Fruit fly (Drosophila melanogaster) whole organism, embryonic: Measurements from ENCODE around the gene scrt.

Experiments
- CG10462 ChIP-seq: fragments of 200-800 bp; sonication (Bioruptor generic); optimal IDR thresholded peaks from 2 replicates; lab custom pipeline; 2016; ENCODE audit warnings: missing biosample characterization, missing genetic modification characterization
- CG12104 ChIP-seq: fragments of 200-800 bp; sonication (Bioruptor generic); optimal IDR thresholded peaks from 3 replicates; lab custom pipeline; 2016; ENCODE audit warnings: missing biosample characterization, missing genetic modification characterization
- CG12155 ChIP-seq: fragments of 200-800 bp; sonication (Bioruptor generic); optimal IDR thresholded peaks from 3 replicates; lab custom pipeline; 2016; ENCODE audit warnings: missing biosample characterization, missing genetic modification characterization
- CG13296 ChIP-seq: fragments of 200-800 bp; sonication (Bioruptor generic); optimal IDR thresholded peaks from 3 replicates; lab custom pipeline; 2018; ENCODE audit warnings: missing biosample characterization, mild to moderate bottlenecking, missing genetic modification characterization
- CG13424 ChIP-seq: fragments of 200-800 bp; sonication (Bioruptor generic); optimal IDR thresholded peaks from 2 replicates; lab custom pipeline; 2019; ENCODE audit warnings: missing biosample characterization, mild to moderate bottlenecking, missing genetic modification characterization, moderate library complexity
- CG15696 ChIP-seq: fragments of 200-800 bp; sonication (Bioruptor generic); optimal IDR thresholded peaks from 2 replicates; lab custom pipeline; 2019; ENCODE audit warnings: missing biosample characterization, mild to moderate bottlenecking, missing genetic modification characterization, moderate library complexity
- CG17802 ChIP-seq: fragments of 200-800 bp; sonication (Bioruptor generic); optimal IDR thresholded peaks from 2 replicates; lab custom pipeline; 2018; ENCODE audit warnings: missing biosample characterization, mild to moderate bottlenecking, missing genetic modification characterization, moderate library complexity
- CG17829 ChIP-seq: fragments of 200-800 bp; optimal IDR thresholded peaks from 2 replicates; lab custom pipeline; 2019; ENCODE audit warnings: missing biosample characterization, mild to moderate bottlenecking, missing genetic modification characterization, moderate library complexity
- CG30403 ChIP-seq: fragments of 200-800 bp; sonication (Bioruptor generic); optimal IDR thresholded peaks from 3 replicates; lab custom pipeline; 2016; ENCODE audit warnings: missing biosample characterization, missing genetic modification characterization
- CG31441 ChIP-seq: fragments of 200-800 bp; sonication (Bioruptor generic); IDR thresholded peaks from 2 replicates; pipeline ENCODE4 v1.3.6; 2022; ENCODE audit warnings: missing biosample characterization, missing genetic modification characterization
- CG7271 ChIP-seq: fragments of 200-800 bp; sonication (Bioruptor generic); optimal IDR thresholded peaks from 2 replicates; lab custom pipeline; 2018; ENCODE audit warnings: missing biosample characterization, mild to moderate bottlenecking, missing genetic modification characterization, moderate library complexity
- CG7987 ChIP-seq: fragments of 200-800 bp; sonication (Bioruptor generic); optimal IDR thresholded peaks from 2 replicates; lab custom pipeline; 2018; ENCODE audit warnings: missing biosample characterization, mild to moderate bottlenecking, missing genetic modification characterization, moderate library complexity
- CG8359 ChIP-seq: fragments of 200-800 bp; sonication (Bioruptor generic); optimal IDR thresholded peaks from 2 replicates; lab custom pipeline; 2017; ENCODE audit warnings: missing biosample characterization, mild to moderate bottlenecking, missing genetic modification characterization, borderline replicate concordance
- CG8388 ChIP-seq: fragments of 200-800 bp; sonication (Bioruptor generic); optimal IDR thresholded peaks from 2 replicates; lab custom pipeline; 2019; ENCODE audit warnings: missing biosample characterization, mild to moderate bottlenecking, missing genetic modification characterization, moderate library complexity
- CG9215 ChIP-seq: fragments of 200-800 bp; sonication (Bioruptor generic); IDR thresholded peaks from 2 replicates; pipeline ENCODE4 v1.3.6; 2022; ENCODE audit warnings: missing biosample characterization, missing genetic modification characterization
- Dip3 ChIP-seq: fragments of 200-800 bp; sonication (Bioruptor generic); optimal IDR thresholded peaks from 3 replicates; lab custom pipeline; 2016; ENCODE audit warnings: missing biosample characterization, missing genetic modification characterization
- Doc2 ChIP-seq: fragments of 200-800 bp; sonication (Bioruptor generic); IDR thresholded peaks from 2 replicates; pipeline ENCODE4 v1.3.6; 2022; ENCODE audit warnings: missing biosample characterization, missing genetic modification characterization
- H15 ChIP-seq: fragments of 200-800 bp; sonication (Bioruptor generic); IDR thresholded peaks from 3 replicates; pipeline ENCODE4 v1.3.6; 2022; ENCODE audit warnings: missing biosample characterization, missing genetic modification characterization
- H2.0 ChIP-seq: fragments of 200-800 bp; sonication (Bioruptor generic); IDR thresholded peaks from 2 replicates; pipeline ENCODE4 v1.3.6; 2022; ENCODE audit warnings: missing biosample characterization, missing genetic modification characterization
- HLH3B ChIP-seq: fragments of 200-800 bp; sonication (Bioruptor generic); IDR thresholded peaks from 2 replicates; pipeline ENCODE4 v1.3.6; 2022; ENCODE audit warnings: missing biosample characterization, missing genetic modification characterization
- Hey ChIP-seq: fragments of 200-800 bp; sonication (Bioruptor generic); optimal IDR thresholded peaks from 3 replicates; lab custom pipeline; 2018; ENCODE audit warnings: missing biosample characterization, mild to moderate bottlenecking, missing genetic modification characterization
- Hmr ChIP-seq: fragments of 200-800 bp; sonication (Bioruptor generic); optimal IDR thresholded peaks from 3 replicates; lab custom pipeline; 2017; ENCODE audit warnings: mild to moderate bottlenecking, missing biosample characterization, missing genetic modification reagents, missing genetic modification characterization
- Hmx ChIP-seq: fragments of 200-800 bp; sonication (Bioruptor generic); optimal IDR thresholded peaks from 2 replicates; lab custom pipeline; 2016; ENCODE audit warnings: missing biosample characterization, missing genetic modification characterization
- Hsf ChIP-seq: fragments of 200-800 bp; sonication (Bioruptor generic); optimal IDR thresholded peaks from 3 replicates; lab custom pipeline; 2016; ENCODE audit warnings: missing biosample characterization, missing genetic modification characterization
- Lim3 ChIP-seq: fragments of 200-800 bp; sonication (Bioruptor generic); IDR thresholded peaks from 2 replicates; pipeline ENCODE4 v1.3.6; 2022; ENCODE audit warnings: missing biosample characterization, missing genetic modification characterization
- MBD-R2 ChIP-seq: fragments of 200-800 bp; sonication (Bioruptor generic); IDR thresholded peaks from 2 replicates; pipeline ENCODE4 v1.3.6; 2022; ENCODE audit warnings: missing biosample characterization, missing genetic modification characterization
- Myb ChIP-seq: fragments of 200-800 bp; sonication (Bioruptor generic); optimal IDR thresholded peaks from 2 replicates; lab custom pipeline; 2016; ENCODE audit warnings: missing biosample characterization, missing genetic modification characterization
- Nf-YB ChIP-seq: fragments of 200-800 bp; sonication (Bioruptor generic); optimal IDR thresholded peaks from 3 replicates; lab custom pipeline; 2019; ENCODE audit warnings: missing biosample characterization, mild to moderate bottlenecking, missing genetic modification characterization, moderate library complexity
- NfI ChIP-seq: fragments of 200-800 bp; sonication (Bioruptor generic); optimal IDR thresholded peaks from 3 replicates; lab custom pipeline; 2018; ENCODE audit warnings: missing biosample characterization, mild to moderate bottlenecking, missing genetic modification characterization, moderate library complexity
- Tbp ChIP-seq: fragments of >200 bp; optimal IDR thresholded peaks from 2 replicates; lab custom pipeline; 2018; ENCODE audit warnings: missing biosample characterization, missing genetic modification characterization
- ac ChIP-seq: fragments of 200-800 bp; sonication (Bioruptor generic); optimal IDR thresholded peaks from 3 replicates; lab custom pipeline; 2017; ENCODE audit warnings: missing biosample characterization, mild to moderate bottlenecking, missing genetic modification characterization
- bcd ChIP-seq: fragments of 200-800 bp; sonication (Bioruptor generic); optimal IDR thresholded peaks from 2 replicates; lab custom pipeline; 2017; ENCODE audit warnings: missing biosample characterization, mild to moderate bottlenecking, missing genetic modification characterization
- chm ChIP-seq: fragments of 200-800 bp; sonication (Bioruptor generic); IDR thresholded peaks from 2 replicates; pipeline ENCODE4 v1.3.6; 2022; ENCODE audit warnings: missing biosample characterization, missing genetic modification characterization
- chn ChIP-seq: fragments of 200-800 bp; sonication (Bioruptor generic); optimal IDR thresholded peaks from 2 replicates; lab custom pipeline; 2016; ENCODE audit warnings: missing biosample characterization, missing genetic modification characterization
- crol ChIP-seq: fragments of 200-800 bp; sonication (Bioruptor generic); IDR thresholded peaks from 2 replicates; pipeline ENCODE4 v1.3.6; 2022; ENCODE audit warnings: missing biosample characterization, missing genetic modification characterization
- dan ChIP-seq: fragments of 200-800 bp; sonication (Bioruptor generic); IDR thresholded peaks from 2 replicates; pipeline ENCODE4 v1.3.6; 2022; ENCODE audit warnings: missing biosample characterization, missing genetic modification characterization
- disco-r ChIP-seq: fragments of 200-800 bp; sonication (Bioruptor generic); optimal IDR thresholded peaks from 2 replicates; lab custom pipeline; 2016; ENCODE audit warnings: missing biosample characterization, missing genetic modification characterization
- dysf ChIP-seq: fragments of 200-800 bp; sonication (Bioruptor generic); IDR thresholded peaks from 3 replicates; pipeline ENCODE4 v1.3.6; 2022; ENCODE audit warnings: missing biosample characterization, missing genetic modification characterization
- ems ChIP-seq: fragments of 200-800 bp; sonication (Bioruptor generic); optimal IDR thresholded peaks from 3 replicates; lab custom pipeline; 2016; ENCODE audit warnings: missing biosample characterization, missing genetic modification characterization
- eve ChIP-seq, 2 experiments: fragments of >200 bp; optimal IDR thresholded peaks; 2 replicates each; lab custom pipeline; 2017; ENCODE audit warnings: missing biosample characterization in 2 of 2, missing genetic modification characterization in 2 of 2
- exex ChIP-seq: fragments of 200-800 bp; sonication (Bioruptor generic); optimal IDR thresholded peaks from 4 replicates; lab custom pipeline; 2018; ENCODE audit warnings: missing biosample characterization, mild to moderate bottlenecking, missing genetic modification characterization, moderate library complexity
- fd96Cb ChIP-seq: fragments of 200-800 bp; sonication (Bioruptor generic); optimal IDR thresholded peaks from 2 replicates; lab custom pipeline; 2018; ENCODE audit warnings: missing biosample characterization, mild to moderate bottlenecking, missing genetic modification characterization, moderate library complexity
- grau ChIP-seq: fragments of 200-800 bp; optimal IDR thresholded peaks from 3 replicates; lab custom pipeline; 2019; ENCODE audit warnings: missing biosample characterization, mild to moderate bottlenecking, missing genetic modification characterization, moderate library complexity
- kay ChIP-seq: fragments of 200-800 bp; sonication (Bioruptor generic); optimal IDR thresholded peaks from 2 replicates; lab custom pipeline; 2016; ENCODE audit warnings: missing biosample characterization, missing genetic modification characterization
- oc ChIP-seq: fragments of 200-800 bp; sonication (Bioruptor generic); optimal IDR thresholded peaks from 2 replicates; lab custom pipeline; 2018; ENCODE audit warnings: missing biosample characterization, mild to moderate bottlenecking, missing genetic modification characterization, moderate library complexity
- odd ChIP-seq: fragments of 200-800 bp; sonication (Bioruptor generic); optimal IDR thresholded peaks from 2 replicates; lab custom pipeline; 2017; ENCODE audit warnings: missing biosample characterization, mild to moderate bottlenecking, missing genetic modification characterization
- p53 ChIP-seq: fragments of 200-800 bp; sonication (Bioruptor generic); optimal IDR thresholded peaks from 2 replicates; lab custom pipeline; 2016; ENCODE audit warnings: missing biosample characterization, missing genetic modification characterization
- so ChIP-seq: fragments of 200-800 bp; sonication (Bioruptor generic); IDR thresholded peaks from 3 replicates; pipeline ENCODE4 v1.3.6; 2022; ENCODE audit warnings: missing biosample characterization, missing genetic modification characterization
- trem ChIP-seq: fragments of 200-800 bp; optimal IDR thresholded peaks from 3 replicates; lab custom pipeline; 2019; ENCODE audit warnings: missing biosample characterization, mild to moderate bottlenecking, missing genetic modification characterization, moderate library complexity
- unc-4 ChIP-seq: fragments of 200-800 bp; sonication (Bioruptor generic); IDR thresholded peaks from 2 replicates; pipeline ENCODE4 v1.3.6; 2022; ENCODE audit warnings: missing biosample characterization, missing genetic modification characterization; ENCODE audit not compliant: partially characterized antibody
- wor ChIP-seq: fragments of 200-800 bp; sonication (Bioruptor generic); IDR thresholded peaks from 2 replicates; pipeline ENCODE4 v1.3.6; 2022; ENCODE audit warnings: missing biosample characterization, missing genetic modification characterization

The scrt gene

dm6 chr3L:3983466-3983946 is at the start of gene scrt:
TSS of gene scrt (plus strand) at chr3L:3983896.
- TF ChIP-seq CG10462 (GFP tag; lab: Kevin White, UChicago), result no peak
- no peak for TF ChIP-seq Tbp (GFP tag; lab: Kevin White, UChicago)
- TF ChIP-seq disco-r (GFP tag; lab: Kevin White, UChicago), result no peak
- no peak for TF ChIP-seq odd (GFP tag; lab: Kevin White, UChicago)
- TF ChIP-seq kay (GFP tag; lab: Kevin White, UChicago), result peak; percentile 3
- TF ChIP-seq eve (GFP tag; optimal IDR thresholded peaks at IDR 0.05; lab: Kevin White, UChicago), result peak in 1 of 2 experiments; percentile 8
- TF ChIP-seq Nf-YB (GFP tag; lab: Kevin White, UChicago), result peak; percentile 9
- no peak for TF ChIP-seq CG7271 (tag; lab: Kevin White, UChicago)
- TF ChIP-seq CG30403 (GFP tag; lab: Kevin White, UChicago), result no peak
- TF ChIP-seq dan, result no peak
- 0 out of 3 replicates have a peak, but pooled peaks have one; percentile 47 for TF ChIP-seq H15 (GFP tag; lab: Robert Waterston, UW)
- peak; percentile 3 for TF ChIP-seq CG8388
- 0 out of 2 replicates have a peak, but pooled peaks have one; percentile 32 for TF ChIP-seq Lim3 (GFP tag; lab: Robert Waterston, UW)
- TF ChIP-seq ems (GFP tag; lab: Kevin White, UChicago), result no peak
- TF ChIP-seq Doc2 (GFP tag; lab: Robert Waterston, UW), result no peak
- TF ChIP-seq so (GFP tag; lab: Robert Waterston, UW), result peak; percentile 25; the same call in 1 of the 3 replicates
- no peak for TF ChIP-seq exex (tag; lab: Kevin White, UChicago)
- TF ChIP-seq Dip3 (GFP tag; lab: Kevin White, UChicago), result peak; percentile 10
- peak; percentile 25 for TF ChIP-seq fd96Cb (tag; lab: Kevin White, UChicago)
- TF ChIP-seq grau (tag; lab: Kevin White, UChicago), result peak; percentile 53
- peak; percentile 71 for TF ChIP-seq dysf (GFP tag; lab: Robert Waterston, UW)
- no peak for TF ChIP-seq NfI (GFP tag; lab: Kevin White, UChicago)
- TF ChIP-seq CG15696 (tag; lab: Kevin White, UChicago), result peak; percentile 94
- TF ChIP-seq unc-4 (GFP tag; lab: Robert Waterston, UW), result peak; percentile 44; the same call in 1 of the 2 replicates
- peak; percentile 51 for TF ChIP-seq Hsf (GFP tag; lab: Kevin White, UChicago)
- TF ChIP-seq Hey (tag; lab: Kevin White, UChicago), result no peak
- 0 out of 2 replicates have a peak, but pooled peaks have one; percentile 17 for TF ChIP-seq H2.0 (GFP tag; lab: Robert Waterston, UW)
- peak; percentile 88 for TF ChIP-seq CG13424 (tag; lab: Kevin White, UChicago)
- no peak for TF ChIP-seq CG12155 (GFP tag; lab: Kevin White, UChicago)
- 0 out of 2 replicates have a peak, but pooled peaks have one; percentile 35 for TF ChIP-seq HLH3B (GFP tag; lab: Robert Waterston, UW)
- TF ChIP-seq CG31441 (GFP tag; lab: Robert Waterston, UW), result 0 out of 2 replicates have a peak, but pooled peaks have one; percentile 37
- no peak for TF ChIP-seq CG12104
- peak; percentile 66 for TF ChIP-seq Hmr (GFP tag; lab: Kevin White, UChicago)
- TF ChIP-seq MBD-R2 (GFP tag; lab: Robert Waterston, UW), result no peak
- TF ChIP-seq wor (GFP tag; lab: Robert Waterston, UW), result 0 out of 2 replicates have a peak, but pooled peaks have one; percentile 17
- TF ChIP-seq CG9215 (GFP tag; lab: Robert Waterston, UW), result 0 out of 2 replicates have a peak, but pooled peaks have one; percentile 29
- no peak for TF ChIP-seq chm (GFP tag; lab: Robert Waterston, UW)
- TF ChIP-seq CG7987 (GFP tag; lab: Kevin White, UChicago), result no peak
- TF ChIP-seq CG13296, result peak; percentile 9
- TF ChIP-seq oc (tag; lab: Kevin White, UChicago), result no peak
- TF ChIP-seq CG17802 (tag; lab: Kevin White, UChicago), result peak; percentile 7
- no peak for TF ChIP-seq CG8359 (GFP tag; lab: Kevin White, UChicago)
- TF ChIP-seq trem (tag; lab: Kevin White, UChicago), result no peak
- TF ChIP-seq Myb, result peak; percentile 45
- no peak; the same call in 1 of the 2 replicates for TF ChIP-seq crol (GFP tag; lab: Robert Waterston, UW)
- TF ChIP-seq chn (GFP tag; lab: Kevin White, UChicago), result peak; percentile 64
- peak; percentile 33 for TF ChIP-seq bcd (GFP tag; lab: Kevin White, UChicago)
- TF ChIP-seq ac (GFP tag; lab: Kevin White, UChicago), result no peak
- no peak for TF ChIP-seq Hmx (GFP tag; lab: Kevin White, UChicago)
- TF ChIP-seq CG17829 (tag; lab: Kevin White, UChicago), result peak; percentile 66
- TF ChIP-seq p53 (GFP tag; lab: Kevin White, UChicago), result no peak
